Fruit fly (Drosophila melanogaster) whole organism, embryonic: ENCODE measurements around the gene bab2.

Experiments
- Antp ChIP-seq: fragments of 200-800 bp; sonication (Bioruptor generic); optimal IDR thresholded peaks from 3 replicates; lab custom pipeline; 2016; ENCODE audit warnings: missing biosample characterization, missing genetic modification characterization
- B-H1 ChIP-seq: fragments of 200-800 bp; sonication (Bioruptor generic); IDR thresholded peaks from 3 replicates; pipeline ENCODE4 v1.3.6; 2022; ENCODE audit warnings: missing biosample characterization, missing genetic modification characterization
- C15 ChIP-seq: fragments of 200-800 bp; sonication (Bioruptor generic); IDR thresholded peaks from 3 replicates; pipeline ENCODE4 v1.3.6; 2022; ENCODE audit warnings: missing biosample characterization, missing genetic modification characterization
- CG11093 ChIP-seq: fragments of 200-800 bp; sonication (Bioruptor generic); IDR thresholded peaks from 3 replicates; pipeline ENCODE4 v1.3.6; 2022; ENCODE audit warnings: missing biosample characterization, missing genetic modification characterization
- CG11398 ChIP-seq: fragments of 200-800 bp; sonication (Bioruptor generic); optimal IDR thresholded peaks from 2 replicates; lab custom pipeline; 2016; ENCODE audit warnings: missing biosample characterization, missing genetic modification characterization
- CG13296 ChIP-seq: fragments of 200-800 bp; sonication (Bioruptor generic); optimal IDR thresholded peaks from 3 replicates; lab custom pipeline; 2018; ENCODE audit warnings: missing biosample characterization, mild to moderate bottlenecking, missing genetic modification characterization
- CG15601 ChIP-seq: fragments of 200-800 bp; sonication (Bioruptor generic); optimal IDR thresholded peaks from 3 replicates; lab custom pipeline; 2019; ENCODE audit warnings: missing biosample characterization, mild to moderate bottlenecking, missing genetic modification characterization, moderate library complexity
- CG17385 ChIP-seq: fragments of 200-800 bp; sonication (Bioruptor generic); optimal IDR thresholded peaks from 3 replicates; lab custom pipeline; 2018; ENCODE audit warnings: missing biosample characterization, mild to moderate bottlenecking, missing genetic modification characterization
- CG17802 ChIP-seq: fragments of 200-800 bp; sonication (Bioruptor generic); optimal IDR thresholded peaks from 2 replicates; lab custom pipeline; 2018; ENCODE audit warnings: missing biosample characterization, mild to moderate bottlenecking, missing genetic modification characterization, moderate library complexity
- CG2889 ChIP-seq: fragments of 200-800 bp; sonication (Bioruptor generic); IDR thresholded peaks from 3 replicates; pipeline ENCODE4 v1.3.6; 2022; ENCODE audit warnings: missing biosample characterization, missing genetic modification characterization
- CG32767 ChIP-seq: fragments of 200-800 bp; sonication (Bioruptor generic); IDR thresholded peaks from 2 replicates; pipeline ENCODE4 v1.3.6; 2022; ENCODE audit warnings: missing biosample characterization, missing genetic modification characterization
- CG32772 ChIP-seq: fragments of 200-800 bp; sonication (Bioruptor generic); IDR thresholded peaks from 2 replicates; pipeline ENCODE4 v1.3.6; 2022; ENCODE audit warnings: missing biosample characterization, missing genetic modification characterization
- CG34422 ChIP-seq: fragments of 200-800 bp; sonication (Bioruptor generic); IDR thresholded peaks from 3 replicates; pipeline ENCODE4 v1.3.6; 2022; ENCODE audit warnings: missing biosample characterization, missing genetic modification characterization
- CG3838 ChIP-seq: fragments of 200-800 bp; sonication (Bioruptor generic); optimal IDR thresholded peaks from 3 replicates; lab custom pipeline; 2016; ENCODE audit warnings: missing biosample characterization, missing genetic modification characterization
- CG7357 ChIP-seq: fragments of 200-800 bp; sonication (Bioruptor generic); IDR thresholded peaks from 3 replicates; pipeline ENCODE4 v1.3.6; 2022; ENCODE audit warnings: missing biosample characterization, missing genetic modification characterization
- CG7556 ChIP-seq: fragments of 200-800 bp; sonication (Bioruptor generic); optimal IDR thresholded peaks from 2 replicates; lab custom pipeline; 2017; ENCODE audit warnings: missing biosample characterization, mild to moderate bottlenecking, missing genetic modification characterization
- CrebB ChIP-seq: fragments of 200-800 bp; sonication (Bioruptor generic); optimal IDR thresholded peaks from 3 replicates; lab custom pipeline; 2018; ENCODE audit warnings: missing biosample characterization, mild to moderate bottlenecking, missing genetic modification characterization
- Dek ChIP-seq: fragments of 200-800 bp; sonication (Bioruptor generic); optimal IDR thresholded peaks from 3 replicates; lab custom pipeline; 2019; ENCODE audit warnings: missing biosample characterization, mild to moderate bottlenecking, missing genetic modification characterization, moderate library complexity
- Doc3 ChIP-seq: fragments of 200-800 bp; sonication (Bioruptor generic); IDR thresholded peaks from 3 replicates; pipeline ENCODE4 v1.3.6; 2022; ENCODE audit warnings: missing biosample characterization, missing genetic modification characterization; ENCODE audit not compliant: partially characterized antibody
- E2f1 ChIP-seq: fragments of 200-800 bp; sonication (Bioruptor generic); IDR thresholded peaks from 2 replicates; pipeline ENCODE4 v1.3.6; 2022; ENCODE audit warnings: missing biosample characterization, missing genetic modification characterization
- Hmr ChIP-seq: fragments of 200-800 bp; sonication (Bioruptor generic); optimal IDR thresholded peaks from 3 replicates; lab custom pipeline; 2017; ENCODE audit warnings: mild to moderate bottlenecking, missing biosample characterization, missing genetic modification reagents, missing genetic modification characterization
- Hr39 ChIP-seq: fragments of >200 bp; optimal IDR thresholded peaks from 2 replicates; lab custom pipeline; 2017
- Hr78 ChIP-seq, 2 experiments: fragments of 200-800 bp in 1 of 2; fragments of >200 bp in 1 of 2; sonication (Bioruptor generic) in 1 of 2; optimal IDR thresholded peaks; 2 replicates each; lab custom pipeline; 2017 to 2019; ENCODE audit warnings: missing biosample characterization in 2 of 2, missing genetic modification characterization in 2 of 2, mild to moderate bottlenecking in 1 of 2, moderate library complexity in 1 of 2
- MESR4 ChIP-seq: fragments of 200-800 bp; sonication (Bioruptor generic); optimal IDR thresholded peaks from 2 replicates; lab custom pipeline; 2018; ENCODE audit warnings: missing biosample characterization, mild to moderate bottlenecking, missing genetic modification characterization, moderate library complexity
- NK7.1 ChIP-seq: fragments of 200-800 bp; sonication (Bioruptor generic); optimal IDR thresholded peaks from 3 replicates; lab custom pipeline; 2016; ENCODE audit warnings: missing biosample characterization, missing genetic modification characterization
- Nf-YB ChIP-seq: fragments of 200-800 bp; sonication (Bioruptor generic); optimal IDR thresholded peaks from 3 replicates; lab custom pipeline; 2019; ENCODE audit warnings: missing biosample characterization, mild to moderate bottlenecking, missing genetic modification characterization, moderate library complexity
- Trl ChIP-seq, 3 experiments: fragments of >200 bp in 2 of 3; fragments of 200-800 bp in 1 of 3; sonication (Bioruptor generic) in 1 of 3; optimal IDR thresholded peaks; 2 replicates in 1 of 3; 3 replicates in 2 of 3; lab custom pipeline; 2016 to 2017; ENCODE audit warnings: missing biosample characterization in 1 of 3, missing genetic modification characterization in 1 of 3
- Xrp1 ChIP-seq: fragments of 200-800 bp; sonication (Bioruptor generic); IDR thresholded peaks from 2 replicates; pipeline ENCODE4 v1.3.6; 2022; ENCODE audit warnings: missing biosample characterization, missing genetic modification characterization
- YL-1 ChIP-seq: fragments of 200-800 bp; sonication (Bioruptor generic); optimal IDR thresholded peaks from 3 replicates; lab custom pipeline; 2017; ENCODE audit warnings: missing biosample characterization, mild to moderate bottlenecking, missing genetic modification characterization
- ab ChIP-seq: fragments of 200-800 bp; sonication (Bioruptor generic); optimal IDR thresholded peaks from 2 replicates; lab custom pipeline; 2016; ENCODE audit warnings: missing biosample characterization, missing genetic modification characterization
- abd-A ChIP-seq: fragments of 200-800 bp; sonication (Bioruptor generic); optimal IDR thresholded peaks from 3 replicates; lab custom pipeline; 2019; ENCODE audit warnings: missing biosample characterization, mild to moderate bottlenecking, missing genetic modification characterization, moderate library complexity
- ap ChIP-seq: fragments of 200-800 bp; sonication (Bioruptor generic); IDR thresholded peaks from 2 replicates; pipeline ENCODE4 v1.3.6; 2022; ENCODE audit warnings: missing biosample characterization, missing genetic modification characterization
- croc ChIP-seq: fragments of 200-800 bp; sonication (Bioruptor generic); conservative IDR thresholded peaks from 3 replicates; pipeline ENCODE4 v1.3.6; 2022; ENCODE audit warnings: missing biosample characterization, missing genetic modification characterization
- crol ChIP-seq: fragments of 200-800 bp; sonication (Bioruptor generic); IDR thresholded peaks from 2 replicates; pipeline ENCODE4 v1.3.6; 2022; ENCODE audit warnings: missing biosample characterization, missing genetic modification characterization
- eve ChIP-seq, 2 experiments: fragments of >200 bp; optimal IDR thresholded peaks; 2 replicates each; lab custom pipeline; 2017; ENCODE audit warnings: missing biosample characterization in 2 of 2, missing genetic modification characterization in 2 of 2
- ewg ChIP-seq: fragments of 200-800 bp; sonication (Bioruptor generic); optimal IDR thresholded peaks from 3 replicates; lab custom pipeline; 2017; ENCODE audit warnings: mild to moderate bottlenecking, missing biosample characterization, missing genetic modification reagents, missing genetic modification characterization
- ftz-f1 ChIP-seq: fragments of 200-800 bp; sonication (Bioruptor generic); optimal IDR thresholded peaks from 2 replicates; lab custom pipeline; 2016; ENCODE audit warnings: missing biosample characterization, missing genetic modification characterization
- knrl ChIP-seq: fragments of 200-800 bp; sonication (Bioruptor generic); IDR thresholded peaks from 3 replicates; pipeline ENCODE4 v1.3.6; 2022; ENCODE audit warnings: missing biosample characterization, missing genetic modification characterization; ENCODE audit not compliant: partially characterized antibody
- lov ChIP-seq, 2 experiments: fragments of 200-800 bp in 1 of 2; fragments of >200 bp in 1 of 2; sonication (Bioruptor generic) in 1 of 2; IDR thresholded peaks in 1 of 2; optimal IDR thresholded peaks in 1 of 2; 2 replicates in 1 of 2; 3 replicates in 1 of 2; pipeline versions ENCODE4 v1.3.6 to Lab custom; 2017 to 2022; ENCODE audit warnings: missing biosample characterization in 1 of 2, missing genetic modification characterization in 1 of 2
- nau ChIP-seq: fragments of 200-800 bp; sonication (Bioruptor generic); optimal IDR thresholded peaks from 3 replicates; lab custom pipeline; 2017; ENCODE audit warnings: missing biosample characterization, mild to moderate bottlenecking, missing genetic modification characterization, missing genetic modification reagents
- oc ChIP-seq: fragments of 200-800 bp; sonication (Bioruptor generic); optimal IDR thresholded peaks from 2 replicates; lab custom pipeline; 2018; ENCODE audit warnings: missing biosample characterization, mild to moderate bottlenecking, missing genetic modification characterization, moderate library complexity
- row ChIP-seq: fragments of 200-800 bp; sonication (Bioruptor generic); IDR thresholded peaks from 3 replicates; pipeline ENCODE4 v1.3.6; 2022; ENCODE audit warnings: missing biosample characterization, missing genetic modification characterization
- sima ChIP-seq: fragments of 200-800 bp; sonication (Bioruptor generic); optimal IDR thresholded peaks from 2 replicates; lab custom pipeline; 2016; ENCODE audit warnings: missing biosample characterization, missing genetic modification characterization
- slbo ChIP-seq: fragments of 200-800 bp; sonication (Bioruptor generic); IDR thresholded peaks from 2 replicates; pipeline ENCODE4 v1.3.6; 2022; ENCODE audit warnings: missing biosample characterization, missing genetic modification characterization
- sqz ChIP-seq: fragments of 200-800 bp; sonication (Bioruptor generic); optimal IDR thresholded peaks from 3 replicates; lab custom pipeline; 2018; ENCODE audit warnings: missing biosample characterization, mild to moderate bottlenecking, missing genetic modification characterization
- tll ChIP-seq, 2 experiments: fragments of 200-800 bp in 1 of 2; fragments of >200 bp in 1 of 2; sonication (Bioruptor generic) in 1 of 2; optimal IDR thresholded peaks; 2 replicates each; lab custom pipeline; 2017 to 2019; ENCODE audit warnings: missing biosample characterization in 2 of 2, missing genetic modification characterization in 2 of 2, mild to moderate bottlenecking in 1 of 2, moderate library complexity in 1 of 2
- trh ChIP-seq: fragments of 200-800 bp; sonication (Bioruptor generic); optimal IDR thresholded peaks from 2 replicates; lab custom pipeline; 2016; ENCODE audit warnings: missing biosample characterization, missing genetic modification characterization
- z ChIP-seq: fragments of 200-800 bp; sonication (Bioruptor generic); IDR thresholded peaks from 3 replicates; pipeline ENCODE4 v1.3.6; 2022; ENCODE audit warnings: missing biosample characterization, missing genetic modification characterization
- zen ChIP-seq: fragments of 200-800 bp; sonication (Bioruptor generic); optimal IDR thresholded peaks from 3 replicates; lab custom pipeline; 2018; ENCODE audit warnings: missing biosample characterization, mild to moderate bottlenecking, missing genetic modification characterization, moderate library complexity

The bab2 gene

DNA sequence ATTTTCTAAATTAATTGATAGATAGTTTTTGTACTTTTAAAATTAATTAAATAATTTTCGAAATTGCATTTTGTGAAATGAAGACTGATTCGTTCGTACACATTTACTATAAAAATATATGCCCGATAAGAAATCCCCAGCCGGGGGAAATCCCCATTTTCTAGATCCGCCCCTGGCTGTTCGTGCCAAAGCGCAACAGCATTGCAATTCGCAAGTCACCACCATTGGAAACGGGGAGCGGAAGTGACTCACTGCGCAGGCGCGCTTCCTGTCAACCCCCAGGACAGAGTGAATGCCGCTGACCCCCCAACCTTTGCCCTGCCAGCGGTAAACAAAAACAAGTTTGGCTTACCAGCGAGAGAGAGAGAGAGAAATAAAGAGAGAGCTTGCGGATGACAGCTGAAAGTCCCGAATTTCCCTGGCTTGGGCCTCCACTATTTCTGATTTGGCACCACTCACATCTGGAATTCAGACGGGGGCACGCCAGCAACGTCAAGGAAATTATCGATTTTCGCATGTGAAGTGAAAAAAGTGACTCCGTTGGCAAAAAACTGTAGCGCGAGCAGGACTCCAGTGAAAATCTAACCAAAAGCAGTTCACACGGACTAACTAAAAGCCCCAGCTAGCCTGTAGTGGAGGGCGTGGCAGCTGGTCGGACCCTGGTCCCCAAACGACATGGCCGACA lies 18.9 kb upstream of the bab2 start, which contains the start of gene Aplip1 (continued):
- no peak for TF ChIP-seq Antp (GFP tag; lab: Kevin White, UChicago)
- no peak for TF ChIP-seq trh (GFP tag; lab: Kevin White, UChicago)
- no peak for TF ChIP-seq Hr39 (lab: Kevin White, UChicago)
- TF ChIP-seq B-H1 (GFP tag; lab: Robert Waterston, UW), result no peak
- no peak for TF ChIP-seq Doc3 (GFP tag; lab: Robert Waterston, UW)
- TF ChIP-seq CG32772, result no peak
- no peak for TF ChIP-seq CG17802 (tag; lab: Kevin White, UChicago)
- TF ChIP-seq oc (tag; lab: Kevin White, UChicago), result no peak
- TF ChIP-seq tll (GFP tag; optimal IDR thresholded peaks at IDR 0.05; lab: Kevin White, UChicago), result no peak
- TF ChIP-seq CG34422 (GFP tag; lab: Robert Waterston, UW), result no peak
- TF ChIP-seq ab (GFP tag; lab: Kevin White, UChicago), result no peak
- no peak for TF ChIP-seq CrebB (tag; lab: Kevin White, UChicago)
- peak in 1 of 2 experiments; percentile 31 for TF ChIP-seq Hr78 (GFP tag; optimal IDR thresholded peaks at IDR 0.05; lab: Kevin White, UChicago)
- no peak for TF ChIP-seq CG3838 (GFP tag; lab: Kevin White, UChicago)
- no peak for TF ChIP-seq Xrp1 (GFP tag; lab: Robert Waterston, UW)
- no peak for TF ChIP-seq CG11398 (GFP tag; lab: Kevin White, UChicago)
- peak; percentile 8; the same call in 1 of the 2 replicates for TF ChIP-seq slbo (GFP tag; lab: Robert Waterston, UW)
- TF ChIP-seq sima (GFP tag; lab: Kevin White, UChicago), result no peak
- TF ChIP-seq Trl (optimal IDR thresholded peaks at IDR 0.05; lab: Kevin White, UChicago), result peak; percentile 47 to 55
- no peak for TF ChIP-seq Trl (GFP tag; optimal IDR thresholded peaks at IDR 0.05; lab: Kevin White, UChicago)
- no peak for TF ChIP-seq zen (tag; lab: Kevin White, UChicago)
- TF ChIP-seq croc, result no peak
- TF ChIP-seq YL-1 (GFP tag; lab: Kevin White, UChicago), result peak; percentile 13
- no peak for TF ChIP-seq Dek
- peak; percentile 96 for TF ChIP-seq ewg (GFP tag; lab: Kevin White, UChicago)
- peak; percentile 10 for TF ChIP-seq CG13296 (GFP tag; lab: Kevin White, UChicago)
- peak; percentile 3 for TF ChIP-seq Hmr (GFP tag; lab: Kevin White, UChicago)
- TF ChIP-seq CG32767 (GFP tag; lab: Robert Waterston, UW), result no peak
- no peak for TF ChIP-seq ftz-f1 (GFP tag; lab: Kevin White, UChicago)
- TF ChIP-seq eve (GFP tag; optimal IDR thresholded peaks at IDR 0.05; lab: Kevin White, UChicago), result no peak
- no peak for TF ChIP-seq abd-A (tag; lab: Kevin White, UChicago)
- TF ChIP-seq z (GFP tag; lab: Robert Waterston, UW), result no peak
- no peak for TF ChIP-seq CG7357 (GFP tag; lab: Robert Waterston, UW)
- no peak for TF ChIP-seq lov (optimal IDR thresholded peaks at IDR 0.05; lab: Kevin White, UChicago)
- TF ChIP-seq lov (GFP tag; IDR thresholded peaks at IDR 0.05; lab: Robert Waterston, UW), result no peak
- no peak for TF ChIP-seq C15 (GFP tag; lab: Robert Waterston, UW)
- TF ChIP-seq CG11093 (GFP tag; lab: Robert Waterston, UW), result no peak
- no peak for TF ChIP-seq CG15601 (tag; lab: Kevin White, UChicago)
- no peak for TF ChIP-seq nau (GFP tag; lab: Kevin White, UChicago)
- no peak for TF ChIP-seq NK7.1 (GFP tag; lab: Kevin White, UChicago)
- TF ChIP-seq MESR4 (GFP tag; lab: Kevin White, UChicago), result peak; percentile 2
- no peak for TF ChIP-seq ap (GFP tag; lab: Robert Waterston, UW)
- no peak for TF ChIP-seq CG17385 (GFP tag; lab: Kevin White, UChicago)
- TF ChIP-seq crol (GFP tag; lab: Robert Waterston, UW), result peak; percentile 30; the same call in 1 of the 2 replicates
- TF ChIP-seq Nf-YB, result no peak
- TF ChIP-seq knrl, result no peak
- TF ChIP-seq CG7556 (GFP tag; lab: Kevin White, UChicago), result no peak
- no peak for TF ChIP-seq CG2889 (GFP tag; lab: Robert Waterston, UW)
- TF ChIP-seq sqz (GFP tag; lab: Kevin White, UChicago), result no peak
- TF ChIP-seq row (GFP tag; lab: Robert Waterston, UW), result peak; percentile 22; the same call in 1 of the 3 replicates
- TF ChIP-seq E2f1, result peak; percentile 21; the same call in 1 of the 2 replicates
